Fruit fly (Drosophila melanogaster) whole organism, wandering third instar larva: ENCODE measurements around the gene CG34299.
A peak's percentile ranks its signal among the peaks of the same experiment; 100 is the strongest.

Source experiments
- CG32264 ChIP-seq: fragments of 200-800 bp; sonication (Bioruptor generic); optimal IDR thresholded peaks from 2 replicates; lab custom pipeline; 2016; ENCODE audit warnings: missing biosample characterization, missing genetic modification characterization
- Dif ChIP-seq: fragments of 200-275, 200-300 bp; sonication (Bioruptor generic); optimal IDR thresholded peaks from 2 replicates; lab custom pipeline; 2018; ENCODE audit warnings: missing biosample characterization, missing genetic modification characterization; ENCODE audit not compliant: partially characterized antibody
- Hnf4 ChIP-seq: fragments of 200-800 bp; sonication (Bioruptor generic); optimal IDR thresholded peaks from 2 replicates; lab custom pipeline; 2016; ENCODE audit warnings: missing biosample characterization, mild to moderate bottlenecking, missing genetic modification characterization
- Myc ChIP-seq: fragments of >200 bp; optimal IDR thresholded peaks from 2 replicates; lab custom pipeline; 2017
- Rel ChIP-seq, 2 experiments: fragments of 200-800 bp; sonication (Bioruptor generic) in 1 of 2; optimal IDR thresholded peaks; 2 replicates in 1 of 2; 3 replicates in 1 of 2; lab custom pipeline; 2016 to 2019; ENCODE audit warnings: mild to moderate bottlenecking in 2 of 2, missing biosample characterization in 2 of 2, missing genetic modification characterization in 2 of 2, moderate library complexity in 1 of 2
- foxo ChIP-seq, 2 experiments: fragments of 200-800 bp; sonication (Bioruptor generic); optimal IDR thresholded peaks; 2 replicates in 1 of 2; 3 replicates in 1 of 2; lab custom pipeline; 2016 to 2017; ENCODE audit warnings: missing biosample characterization in 2 of 2, missing genetic modification characterization in 2 of 2
- h ChIP-seq: fragments of 200-800 bp; sonication (Bioruptor generic); optimal IDR thresholded peaks from 3 replicates; lab custom pipeline; 2016; ENCODE audit warnings: missing biosample characterization, mild to moderate bottlenecking, missing genetic modification characterization
- psq ChIP-seq: fragments of 200-800 bp; sonication (Bioruptor generic); optimal IDR thresholded peaks from 3 replicates; lab custom pipeline; 2017; ENCODE audit warnings: missing biosample characterization, mild to moderate bottlenecking, missing genetic modification characterization, moderate library complexity
- sage ChIP-seq: fragments of 200-800 bp; sonication (Bioruptor generic); optimal IDR thresholded peaks from 2 replicates; lab custom pipeline; 2016; ENCODE audit warnings: missing biosample characterization, mild to moderate bottlenecking, missing genetic modification characterization
- sv ChIP-seq: fragments of 200-800 bp; sonication (Bioruptor generic); optimal IDR thresholded peaks from 3 replicates; lab custom pipeline; 2016; ENCODE audit warnings: missing biosample characterization, missing genetic modification characterization
- usp ChIP-seq: fragments of >200 bp; optimal IDR thresholded peaks from 2 replicates; lab custom pipeline; 2017; ENCODE audit warnings: missing biosample characterization, missing genetic modification characterization

- TF ChIP-seq h (GFP tag; lab: Kevin White, UChicago) (peak; percentile 17), foxo (GFP tag; optimal IDR thresholded peaks at IDR 0.05; lab: Kevin White, UChicago) (no peak), usp (no peak), sage (GFP tag; lab: Kevin White, UChicago) (no peak), Hnf4 (GFP tag; lab: Kevin White, UChicago) (no peak), Dif (GFP tag; lab: Kevin White, UChicago) (no peak), Myc (no peak), CG32264 (GFP tag; lab: Kevin White, UChicago) (no peak), Rel (GFP tag; optimal IDR thresholded peaks at IDR 0.05; lab: Kevin White, UChicago) (no peak), Rel (tag; optimal IDR thresholded peaks at IDR 0.05; lab: Kevin White, UChicago) (no peak), psq (GFP tag; lab: Kevin White, UChicago) (peak; percentile 26), sv (GFP tag; lab: Kevin White, UChicago) (no peak)
Measured at dm6 chr3R:30289056-30289734, 39.8 kb downstream of the CG34299 start.
